Fruit fly (Drosophila melanogaster) whole organism, embryonic: ENCODE results near the gene nudC.
A peak's percentile ranks its signal among the peaks of the same experiment; 100 is the strongest.

Source experiments
- Ada2b ChIP-seq: fragments of 200-800 bp; sonication (Bioruptor generic); IDR thresholded peaks from 2 replicates; pipeline ENCODE4 v1.3.6; 2022; ENCODE audit warnings: missing biosample characterization, missing genetic modification characterization
- BtbVII ChIP-seq: fragments of 200-800 bp; sonication (Bioruptor generic); optimal IDR thresholded peaks from 3 replicates; lab custom pipeline; 2017; ENCODE audit warnings: missing biosample characterization, mild to moderate bottlenecking, missing genetic modification characterization
- CG10209 ChIP-seq: fragments of 200-800 bp; sonication (Bioruptor generic); optimal IDR thresholded peaks from 3 replicates; lab custom pipeline; 2017; ENCODE audit warnings: missing biosample characterization, mild to moderate bottlenecking, missing genetic modification characterization, missing genetic modification reagents
- CG10959 ChIP-seq: fragments of 200-800 bp; sonication (Bioruptor generic); IDR thresholded peaks from 2 replicates; pipeline ENCODE4 v1.3.6; 2022; ENCODE audit warnings: missing biosample characterization, missing genetic modification characterization
- CG11456 ChIP-seq: fragments of 200-800 bp; sonication (Bioruptor generic); IDR thresholded peaks from 3 replicates; pipeline ENCODE4 v1.3.6; 2022; ENCODE audit warnings: missing biosample characterization, missing genetic modification characterization
- CG12299 ChIP-seq: fragments of 200-800 bp; sonication (Bioruptor generic); optimal IDR thresholded peaks from 2 replicates; lab custom pipeline; 2018; ENCODE audit warnings: missing biosample characterization, mild to moderate bottlenecking, missing genetic modification characterization
- CG12769 ChIP-seq: fragments of 200-800 bp; sonication (Bioruptor generic); optimal IDR thresholded peaks from 2 replicates; lab custom pipeline; 2019; ENCODE audit warnings: missing biosample characterization, mild to moderate bottlenecking, missing genetic modification characterization, moderate library complexity
- CG13894 ChIP-seq: fragments of 200-800 bp; sonication (Bioruptor generic); optimal IDR thresholded peaks from 3 replicates; lab custom pipeline; 2018; ENCODE audit warnings: missing biosample characterization, mild to moderate bottlenecking, missing genetic modification characterization, moderate library complexity
- CG16863 ChIP-seq: fragments of 200-800 bp; sonication (Bioruptor generic); optimal IDR thresholded peaks from 3 replicates; lab custom pipeline; 2016; ENCODE audit warnings: missing biosample characterization, missing genetic modification characterization
- CG17328 ChIP-seq: fragments of 200-800 bp; sonication (Bioruptor generic); IDR thresholded peaks from 2 replicates; pipeline ENCODE4 v1.3.6; 2022; ENCODE audit warnings: missing biosample characterization, missing genetic modification characterization
- CG17385 ChIP-seq: fragments of 200-800 bp; sonication (Bioruptor generic); optimal IDR thresholded peaks from 3 replicates; lab custom pipeline; 2018; ENCODE audit warnings: missing biosample characterization, mild to moderate bottlenecking, missing genetic modification characterization
- CG17912 ChIP-seq: fragments of 200-800 bp; sonication (Bioruptor generic); optimal IDR thresholded peaks from 2 replicates; lab custom pipeline; 2018; ENCODE audit warnings: missing biosample characterization, mild to moderate bottlenecking, missing genetic modification characterization
- CG2199 ChIP-seq: fragments of 200-800 bp; sonication (Bioruptor generic); IDR thresholded peaks from 3 replicates; pipeline ENCODE4 v1.3.6; 2022; ENCODE audit warnings: missing biosample characterization, missing genetic modification characterization
- CG2202 ChIP-seq: fragments of 200-800 bp; sonication (Bioruptor generic); optimal IDR thresholded peaks from 2 replicates; lab custom pipeline; 2018; ENCODE audit warnings: missing biosample characterization, mild to moderate bottlenecking, missing genetic modification characterization
- CG34376 ChIP-seq: fragments of 200-800 bp; sonication (Bioruptor generic); optimal IDR thresholded peaks from 2 replicates; lab custom pipeline; 2018; ENCODE audit warnings: missing biosample characterization, mild to moderate bottlenecking, missing genetic modification characterization
- CG3838 ChIP-seq: fragments of 200-800 bp; sonication (Bioruptor generic); optimal IDR thresholded peaks from 3 replicates; lab custom pipeline; 2016; ENCODE audit warnings: missing biosample characterization, missing genetic modification characterization
- CG4854 ChIP-seq: fragments of 200-800 bp; sonication (Bioruptor generic); optimal IDR thresholded peaks from 2 replicates; lab custom pipeline; 2016; ENCODE audit warnings: missing biosample characterization, missing genetic modification characterization, inconsistent platforms
- CG6254 ChIP-seq: fragments of 200-800 bp; sonication (Bioruptor generic); optimal IDR thresholded peaks from 3 replicates; lab custom pipeline; 2017; ENCODE audit warnings: mild to moderate bottlenecking, missing biosample characterization, missing genetic modification reagents, missing genetic modification characterization
- CG9817 ChIP-seq: fragments of 200-800 bp; sonication (Bioruptor generic); optimal IDR thresholded peaks from 2 replicates; lab custom pipeline; 2018; ENCODE audit warnings: missing biosample characterization, mild to moderate bottlenecking, missing genetic modification characterization, moderate library complexity
- Dek ChIP-seq: fragments of 200-800 bp; sonication (Bioruptor generic); optimal IDR thresholded peaks from 3 replicates; lab custom pipeline; 2019; ENCODE audit warnings: missing biosample characterization, mild to moderate bottlenecking, missing genetic modification characterization, moderate library complexity
- Ets97D ChIP-seq: fragments of 200-800 bp; sonication (Bioruptor generic); optimal IDR thresholded peaks from 3 replicates; lab custom pipeline; 2016; ENCODE audit warnings: missing biosample characterization, missing genetic modification characterization
- Gug ChIP-seq: fragments of 200-800 bp; sonication (Bioruptor generic); IDR thresholded peaks from 4 replicates; pipeline ENCODE4 v1.3.6; 2022; ENCODE audit warnings: missing biosample characterization, missing genetic modification characterization
- HLHmδ ChIP-seq: fragments of 200-800 bp; sonication (Bioruptor generic); optimal IDR thresholded peaks from 2 replicates; lab custom pipeline; 2018; ENCODE audit warnings: missing biosample characterization, mild to moderate bottlenecking, missing genetic modification characterization, moderate library complexity
- Hmr ChIP-seq: fragments of 200-800 bp; sonication (Bioruptor generic); optimal IDR thresholded peaks from 3 replicates; lab custom pipeline; 2017; ENCODE audit warnings: mild to moderate bottlenecking, missing biosample characterization, missing genetic modification reagents, missing genetic modification characterization
- Mad ChIP-seq: fragments of 200-800 bp; sonication (Bioruptor generic); optimal IDR thresholded peaks from 2 replicates; lab custom pipeline; 2016; ENCODE audit warnings: missing biosample characterization, missing genetic modification characterization
- Ssrp ChIP-seq: fragments of 200-800 bp; sonication (Bioruptor generic); optimal IDR thresholded peaks from 2 replicates; lab custom pipeline; 2018; ENCODE audit warnings: missing biosample characterization, mild to moderate bottlenecking, missing genetic modification characterization, moderate library complexity
- cwo ChIP-seq: fragments of 200-800 bp; sonication (Bioruptor generic); optimal IDR thresholded peaks from 3 replicates; lab custom pipeline; 2017; ENCODE audit warnings: missing biosample characterization, missing genetic modification characterization, mild to moderate bottlenecking, moderate library complexity, missing genetic modification reagents
- dpn ChIP-seq, 2 experiments: fragments of 200-800 bp; sonication (Bioruptor generic); optimal IDR thresholded peaks; 3 replicates each; lab custom pipeline; 2016; ENCODE audit warnings: missing biosample characterization in 2 of 2, missing genetic modification characterization in 2 of 2
- eyg ChIP-seq: fragments of 200-800 bp; sonication (Bioruptor generic); optimal IDR thresholded peaks from 3 replicates; lab custom pipeline; 2016; ENCODE audit warnings: missing biosample characterization, missing genetic modification characterization
- grau ChIP-seq: fragments of 200-800 bp; optimal IDR thresholded peaks from 3 replicates; lab custom pipeline; 2019; ENCODE audit warnings: missing biosample characterization, mild to moderate bottlenecking, missing genetic modification characterization, moderate library complexity
- grn ChIP-seq: fragments of 200-800 bp; sonication (Bioruptor generic); optimal IDR thresholded peaks from 3 replicates; lab custom pipeline; 2017; ENCODE audit warnings: missing biosample characterization, missing genetic modification characterization
- gsb-n ChIP-seq: fragments of 200-800 bp; sonication (Bioruptor generic); optimal IDR thresholded peaks from 3 replicates; lab custom pipeline; 2018; ENCODE audit warnings: missing biosample characterization, mild to moderate bottlenecking, missing genetic modification characterization
- ind ChIP-seq: fragments of 200-800 bp; sonication (Bioruptor generic); optimal IDR thresholded peaks from 3 replicates; lab custom pipeline; 2016; ENCODE audit warnings: missing biosample characterization, missing genetic modification characterization
- kni ChIP-seq: fragments of 200-800 bp; sonication (Bioruptor generic); optimal IDR thresholded peaks from 3 replicates; lab custom pipeline; 2017; ENCODE audit warnings: mild to moderate bottlenecking, missing biosample characterization, missing genetic modification reagents, missing genetic modification characterization
- lov ChIP-seq, 2 experiments: fragments of 200-800 bp in 1 of 2; fragments of >200 bp in 1 of 2; sonication (Bioruptor generic) in 1 of 2; IDR thresholded peaks in 1 of 2; optimal IDR thresholded peaks in 1 of 2; 2 replicates in 1 of 2; 3 replicates in 1 of 2; pipeline versions ENCODE4 v1.3.6 to Lab custom; 2017 to 2022; ENCODE audit warnings: missing biosample characterization in 1 of 2, missing genetic modification characterization in 1 of 2
- mam ChIP-seq: fragments of 200-800 bp; sonication (Bioruptor generic); optimal IDR thresholded peaks from 3 replicates; lab custom pipeline; 2016; ENCODE audit warnings: missing biosample characterization, missing genetic modification characterization
- mirr ChIP-seq: fragments of 200-800 bp; sonication (Bioruptor generic); optimal IDR thresholded peaks from 3 replicates; lab custom pipeline; 2018; ENCODE audit warnings: missing biosample characterization, mild to moderate bottlenecking, missing genetic modification characterization
- oc ChIP-seq: fragments of 200-800 bp; sonication (Bioruptor generic); optimal IDR thresholded peaks from 2 replicates; lab custom pipeline; 2018; ENCODE audit warnings: missing biosample characterization, mild to moderate bottlenecking, missing genetic modification characterization, moderate library complexity
- pnt ChIP-seq: fragments of 200-800 bp; sonication (Bioruptor generic); optimal IDR thresholded peaks from 3 replicates; lab custom pipeline; 2016; ENCODE audit warnings: missing biosample characterization, missing genetic modification characterization
- pros ChIP-seq: fragments of 200-800 bp; sonication (Bioruptor generic); optimal IDR thresholded peaks from 3 replicates; lab custom pipeline; 2019; ENCODE audit warnings: missing biosample characterization, mild to moderate bottlenecking, missing genetic modification characterization, moderate library complexity
- row ChIP-seq: fragments of 200-800 bp; sonication (Bioruptor generic); IDR thresholded peaks from 3 replicates; pipeline ENCODE4 v1.3.6; 2022; ENCODE audit warnings: missing biosample characterization, missing genetic modification characterization
- sens ChIP-seq: fragments of 200-800 bp; sonication (Bioruptor generic); peaks from one replicate; lab custom pipeline; 2016; ENCODE audit warnings: missing biosample characterization, missing genetic modification characterization
- trem ChIP-seq: fragments of 200-800 bp; optimal IDR thresholded peaks from 3 replicates; lab custom pipeline; 2019; ENCODE audit warnings: missing biosample characterization, mild to moderate bottlenecking, missing genetic modification characterization, moderate library complexity
- twi ChIP-seq: fragments of 200-800 bp; optimal IDR thresholded peaks from 2 replicates; lab custom pipeline; 2019; ENCODE audit warnings: missing biosample characterization, mild to moderate bottlenecking, missing genetic modification characterization, moderate library complexity
- zfh1 ChIP-seq: fragments of 200-800 bp; sonication (Bioruptor generic); IDR thresholded peaks from 3 replicates; pipeline ENCODE4 v1.3.6; 2022; ENCODE audit warnings: missing biosample characterization, missing genetic modification characterization

nudC gene

DNA sequence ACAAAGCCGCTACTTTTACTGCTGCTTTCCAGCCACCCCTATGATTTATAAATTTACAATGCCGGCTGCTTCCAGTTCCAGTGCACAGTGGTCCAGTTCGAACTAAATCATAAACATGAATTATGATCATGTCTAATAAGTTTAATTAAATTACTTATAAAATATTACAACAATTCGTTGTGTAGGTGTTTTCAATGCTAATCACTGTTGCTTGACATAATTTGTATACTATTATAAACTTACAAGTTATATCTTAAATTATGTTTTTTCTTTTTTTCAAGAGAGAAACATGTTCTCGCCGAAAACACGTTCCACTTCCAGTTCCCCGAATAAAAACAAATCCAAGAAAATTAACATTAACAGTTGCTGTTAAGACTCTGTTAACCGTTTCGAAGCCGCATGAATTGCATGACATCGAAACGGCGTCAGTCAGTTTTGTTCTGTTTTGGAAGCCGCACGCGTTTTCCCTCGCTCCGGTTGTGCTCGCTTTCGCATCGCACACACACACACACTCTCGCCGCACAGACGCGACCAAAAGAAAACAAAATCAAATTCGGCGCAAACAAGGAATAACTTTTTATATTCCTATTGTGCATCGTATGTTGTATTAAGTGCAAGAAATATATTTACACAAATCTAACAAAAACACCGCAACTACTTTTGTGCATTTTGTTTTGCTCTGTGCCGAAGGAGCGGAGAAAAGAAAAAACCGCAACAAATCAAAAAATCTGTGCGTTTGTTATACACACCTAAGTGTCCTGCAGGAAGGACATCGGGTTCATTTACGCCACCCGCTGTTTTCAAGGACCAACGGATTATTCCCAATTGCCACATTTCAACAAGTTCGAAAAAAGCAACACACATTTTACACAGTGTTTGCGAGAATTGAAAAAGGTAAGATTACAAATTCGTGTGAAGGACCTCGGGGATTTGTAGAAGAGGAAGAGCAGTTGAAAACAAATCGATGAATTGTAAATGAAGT, 38.9 kb upstream of the nudC start, which contains the start of gene Nrt (continued):
- peak; percentile 69 for TF ChIP-seq CG17385
- peak; percentile 42 for TF ChIP-seq ind (GFP tag; lab: Kevin White, UChicago)
- no peak for TF ChIP-seq Gug (GFP tag; lab: Robert Waterston, UW)
- peak; percentile 57 for TF ChIP-seq CG12299 (tag; lab: Kevin White, UChicago)
- TF ChIP-seq CG13894 (tag; lab: Kevin White, UChicago), result peak; percentile 28
- TF ChIP-seq cwo (GFP tag; lab: Kevin White, UChicago), result peak; percentile 38
- peak; percentile 80 for TF ChIP-seq Hmr (GFP tag; lab: Kevin White, UChicago)
- peak; percentile 41 for TF ChIP-seq CG10209 (GFP tag; lab: Kevin White, UChicago)
- peak; percentile 1 for TF ChIP-seq CG4854 (GFP tag; lab: Kevin White, UChicago)

dm6 chr3L:16766901-16767300, 37.9 kb upstream of the nudC start:
- no peak for TF ChIP-seq Ada2b (GFP tag; lab: Robert Waterston, UW)
- TF ChIP-seq Ets97D (GFP tag; lab: Kevin White, UChicago), result no peak
- TF ChIP-seq gsb-n (tag; lab: Kevin White, UChicago), result peak; percentile 25
- TF ChIP-seq CG34376 (GFP tag; lab: Kevin White, UChicago), result no peak
- TF ChIP-seq mirr (GFP tag; lab: Kevin White, UChicago), result no peak
- no peak for TF ChIP-seq CG3838 (GFP tag; lab: Kevin White, UChicago)
- TF ChIP-seq CG9817 (tag; lab: Kevin White, UChicago), result no peak
- no peak for TF ChIP-seq Ssrp (tag; lab: Kevin White, UChicago)
- peak; percentile 7 for TF ChIP-seq HLHmδ (GFP tag; lab: Kevin White, UChicago)
- no peak for TF ChIP-seq Dek (tag; lab: Kevin White, UChicago)
- TF ChIP-seq CG11456 (GFP tag; lab: Robert Waterston, UW), result no peak
- TF ChIP-seq oc (tag; lab: Kevin White, UChicago), result peak; percentile 90
- TF ChIP-seq sens (GFP tag; lab: Kevin White, UChicago), result peak; percentile 75
- peak; percentile 67 for TF ChIP-seq pros (GFP tag; lab: Kevin White, UChicago)
- no peak for TF ChIP-seq CG2202 (tag; lab: Kevin White, UChicago)
- TF ChIP-seq kni, result no peak
- TF ChIP-seq zfh1 (GFP tag; lab: Robert Waterston, UW), result no peak
- 0 out of 3 replicates have a peak, but pooled peaks have one; percentile 41 for TF ChIP-seq CG2199 (GFP tag; lab: Robert Waterston, UW)
- no peak for TF ChIP-seq eyg (GFP tag; lab: Kevin White, UChicago)

dm6 chr3L:16768001-16768652, 36.7 kb upstream of the nudC start:
- TF ChIP-seq mam (GFP tag; lab: Kevin White, UChicago) (peak; percentile 16), CG17912 (GFP tag; lab: Kevin White, UChicago) (no peak), grn (GFP tag; lab: Kevin White, UChicago) (peak; percentile 70), CG6254 (GFP tag; lab: Kevin White, UChicago) (peak; percentile 32), grau (tag; lab: Kevin White, UChicago) (peak; percentile 28), trem (tag; lab: Kevin White, UChicago) (peak; percentile 51), pnt (peak; percentile 48), CG12769 (tag; lab: Kevin White, UChicago) (peak; percentile 48), BtbVII (no peak), Mad (GFP tag; lab: Kevin White, UChicago) (peak; percentile 29), dpn (GFP tag; optimal IDR thresholded peaks at IDR 0.05; lab: Kevin White, UChicago) (peak; percentile 0 to 34), CG16863 (GFP tag; lab: Kevin White, UChicago) (no peak), lov (optimal IDR thresholded peaks at IDR 0.05; lab: Kevin White, UChicago) (no peak), lov (GFP tag; IDR thresholded peaks at IDR 0.05; lab: Robert Waterston, UW) (no peak), CG17328 (GFP tag; lab: Robert Waterston, UW) (peak; percentile 54), row (GFP tag; lab: Robert Waterston, UW) (peak; percentile 77), twi (tag; lab: Kevin White, UChicago) (peak; percentile 53), CG10959 (GFP tag; lab: Robert Waterston, UW) (peak; percentile 73)
